Fruit fly (Drosophila melanogaster): ENCODE data around the gene mRpL22.

The mRpL22 gene

dm6 chrX:16751579-16752156 is 32.1 kb upstream of the mRpL22 start, which contains the start of gene goe (continued):
- TF ChIP-seq CG17612 (GFP tag; IDR thresholded peaks at IDR 0.05), result peak; percentile 60; the same call in 1 of the 2 replicates
- TF ChIP-seq H15 (GFP tag; IDR thresholded peaks at IDR 0.05), result peak; percentile 68; the same call in 2 of the 3 replicates
- peak; percentile 57 for TF ChIP-seq CG6689 (GFP tag; IDR thresholded peaks at IDR 0.05)
- TF ChIP-seq Mad (GFP tag; optimal IDR thresholded peaks at IDR 0.05), result peak; percentile 89
- peak; percentile 53 for TF ChIP-seq run (tag; optimal IDR thresholded peaks at IDR 0.05)
- TF ChIP-seq H2.0 (GFP tag; IDR thresholded peaks at IDR 0.05), result peak; percentile 78
- peak; percentile 5 for TF ChIP-seq CG1792 (GFP tag; optimal IDR thresholded peaks at IDR 0.05)
- peak; percentile 97 for TF ChIP-seq Bgb (GFP tag; IDR thresholded peaks at IDR 0.05; ENCODE audit: partially characterized antibody)
- peak; percentile 88 for TF ChIP-seq Xbp1 (GFP tag; optimal IDR thresholded peaks at IDR 0.05)
- TF ChIP-seq Fer2 (tag; optimal IDR thresholded peaks at IDR 0.05), result peak; percentile 20
- peak; percentile 76 for TF ChIP-seq CG6765 (GFP tag; optimal IDR thresholded peaks at IDR 0.05)
- peak; percentile 90 for TF ChIP-seq Dad (GFP tag; optimal IDR thresholded peaks at IDR 0.05)
- peak; percentile 4 for TF ChIP-seq sd (tag; optimal IDR thresholded peaks at IDR 0.05)
- TF ChIP-seq B-H1 (GFP tag; IDR thresholded peaks at IDR 0.05), result peak; percentile 50
- TF ChIP-seq otp (GFP tag; IDR thresholded peaks at IDR 0.05), result peak; percentile 73; the same call in 2 of the 3 replicates
- TF ChIP-seq Antp (GFP tag; optimal IDR thresholded peaks at IDR 0.05), result peak; percentile 84
- no peak for TF ChIP-seq Dfd (GFP tag; optimal IDR thresholded peaks at IDR 0.05)
- peak; percentile 83 for TF ChIP-seq CG17568 (GFP tag; optimal IDR thresholded peaks at IDR 0.05)
- TF ChIP-seq dmrt11E (tag; optimal IDR thresholded peaks at IDR 0.05), result peak; percentile 68
- peak; percentile 59 for TF ChIP-seq emc (GFP tag; optimal IDR thresholded peaks at IDR 0.05)
- 0 out of 2 replicates have a peak, but pooled peaks have one; percentile 30 for TF ChIP-seq aop (GFP tag; IDR thresholded peaks at IDR 0.05)
- TF ChIP-seq lbe (GFP tag; optimal IDR thresholded peaks at IDR 0.05), result peak; percentile 16
- TF ChIP-seq rib (GFP tag; IDR thresholded peaks at IDR 0.05), result no peak; the same call in 1 of the 2 replicates
- peak; percentile 79 for TF ChIP-seq CTCF (GFP tag; optimal IDR thresholded peaks at IDR 0.05)
- peak; percentile 68 for TF ChIP-seq ranshi (GFP tag; IDR thresholded peaks at IDR 0.05)
- peak; percentile 19; the same call in 1 of the 2 replicates for TF ChIP-seq ro (GFP tag; IDR thresholded peaks at IDR 0.05)
- peak; percentile 74 for TF ChIP-seq Atf3 (GFP tag; optimal IDR thresholded peaks at IDR 0.05)
- peak; percentile 75 for TF ChIP-seq da (GFP tag; optimal IDR thresholded peaks at IDR 0.05)
- no peak for TF ChIP-seq fru (optimal IDR thresholded peaks at IDR 0.05)
- TF ChIP-seq abd-A (tag; optimal IDR thresholded peaks at IDR 0.05), result no peak
- TF ChIP-seq nerfin-1 (tag; optimal IDR thresholded peaks at IDR 0.05), result no peak
- TF ChIP-seq gcm2 (GFP tag; optimal IDR thresholded peaks at IDR 0.05), result peak; percentile 49
- no peak for TF ChIP-seq pan (optimal IDR thresholded peaks at IDR 0.05)
- peak in 1 of 2 experiments; percentile 79 for TF ChIP-seq pan (GFP tag; optimal IDR thresholded peaks at IDR 0.05 in 1 of 2, IDR thresholded peaks at IDR 0.05 in 1 of 2)
- peak; percentile 42 for TF ChIP-seq Hmx (GFP tag; optimal IDR thresholded peaks at IDR 0.05)
- TF ChIP-seq CG12391 (tag; optimal IDR thresholded peaks at IDR 0.05), result peak; percentile 86
- TF ChIP-seq CG2875 (GFP tag; optimal IDR thresholded peaks at IDR 0.05), result peak; percentile 76
- peak; percentile 65; the same call in 1 of the 3 replicates for TF ChIP-seq mld (GFP tag; IDR thresholded peaks at IDR 0.05; ENCODE audit: partially characterized antibody)
- peak; percentile 64 for TF ChIP-seq grn (GFP tag; optimal IDR thresholded peaks at IDR 0.05)
- TF ChIP-seq Neu2 (GFP tag; optimal IDR thresholded peaks at IDR 0.05; ENCODE audit: borderline replicate concordance), result peak; percentile 30
- no peak for TF ChIP-seq hth (optimal IDR thresholded peaks at IDR 0.05)
- peak; percentile 65 for TF ChIP-seq gfzf (GFP tag; optimal IDR thresholded peaks at IDR 0.05)
- TF ChIP-seq CG4820 (GFP tag; optimal IDR thresholded peaks at IDR 0.05), result no peak
- TF ChIP-seq CG10321 (GFP tag; IDR thresholded peaks at IDR 0.05), result peak; percentile 55
- peak; percentile 97 for TF ChIP-seq BEAF-32 (GFP tag; optimal IDR thresholded peaks at IDR 0.05)
- peak; percentile 72 for TF ChIP-seq sisA (GFP tag; IDR thresholded peaks at IDR 0.05)
- peak; percentile 52; the same call in 1 of the 2 replicates for TF ChIP-seq CG32767 (GFP tag; IDR thresholded peaks at IDR 0.05)
- peak; percentile 65 for TF ChIP-seq CG14050 (GFP tag; IDR thresholded peaks at IDR 0.05)
- TF ChIP-seq CG12219 (GFP tag; optimal IDR thresholded peaks at IDR 0.05), result peak; percentile 33
- TF ChIP-seq CG18599 (GFP tag; optimal IDR thresholded peaks at IDR 0.05), result peak; percentile 73
- TF ChIP-seq sens (GFP tag), result peak; percentile 97
- no peak for TF ChIP-seq D19A (tag; optimal IDR thresholded peaks at IDR 0.05)

Data from whole organism, embryonic.